Worm (Caenorhabditis elegans): Measurements from ENCODE around the gene nep-6.
A peak's percentile ranks its signal among the peaks of the same experiment; 100 is the strongest.

The nep-6 gene

ce11 chrII:3439842-3440640 lies 23.4 kb downstream of the nep-6 start:
- TF ChIP-seq ceh-100 (GFP tag; IDR thresholded peaks at IDR 0.05) (no peak), snpc-1.1 (tag; optimal IDR thresholded peaks at IDR 0.05; ENCODE audit: insufficient read depth) (peak; percentile 29), hrde-1 (tag; optimal IDR thresholded peaks at IDR 0.05; ENCODE audit: borderline replicate concordance) (no peak), snpc-4 (GFP tag; optimal IDR thresholded peaks at IDR 0.05) (no peak), snpc-4 (tag; optimal IDR thresholded peaks at IDR 0.05) (peak in 2 of 4 experiments; percentile 36 to 78), hsf-1 (GFP tag; IDR thresholded peaks at IDR 0.05) (no peak), rcor-1 (GFP tag; IDR thresholded peaks at IDR 0.05) (no peak), sea-2 (GFP tag; IDR thresholded peaks at IDR 0.05) (no peak), akir-1 (GFP tag; optimal IDR thresholded peaks at IDR 0.05) (no peak)

- no peak for TF ChIP-seq B0261.1 (tag; optimal IDR thresholded peaks at IDR 0.05)
- no peak for TF ChIP-seq lir-1 (GFP tag; conservative IDR thresholded peaks at IDR 0.05)
- no peak for TF ChIP-seq zfh-2 (GFP tag; conservative IDR thresholded peaks at IDR 0.05)
- no peak for TF ChIP-seq dox-1 (GFP tag; IDR thresholded peaks at IDR 0.05)
- no peak for TF ChIP-seq dpl-1 (GFP tag; optimal IDR thresholded peaks at IDR 0.05)
- no peak for TF ChIP-seq Y56A3A.18 (GFP tag; IDR thresholded peaks at IDR 0.05)
- TF ChIP-seq rec-8 (tag; optimal IDR thresholded peaks at IDR 0.05): no peak
- TF ChIP-seq nhr-90 (tag; optimal IDR thresholded peaks at IDR 0.05): no peak
- TF ChIP-seq him-1 (tag; optimal IDR thresholded peaks at IDR 0.05): no peak
- no peak for TF ChIP-seq snpc-1.1 (tag; optimal IDR thresholded peaks at IDR 0.05; ENCODE audit: insufficient read depth)
- TF ChIP-seq F33H1.4 (GFP tag; IDR thresholded peaks at IDR 0.05): no peak
- TF ChIP-seq hlh-12 (tag; optimal IDR thresholded peaks at IDR 0.05): no peak
- no peak for TF ChIP-seq ztf-25 (GFP tag; IDR thresholded peaks at IDR 0.05)
- TF ChIP-seq fkh-3 (tag; optimal IDR thresholded peaks at IDR 0.05): no peak
- TF ChIP-seq repo-1 (tag; optimal IDR thresholded peaks at IDR 0.05): no peak
- TF ChIP-seq K11D2.4 (GFP tag; IDR thresholded peaks at IDR 0.05): no peak
These were observed 24.0 kb downstream of the nep-6 start, which contains the start of gene C16C8.17 for ce11 chrII:3440641-3440926. C16C8.17 (plus strand) TSS chrII:3440827.

ce11 chrII:3441377-3441776 lies 24.7 kb downstream of the nep-6 start, which contains the start of gene C16C8.27:
C16C8.27 (plus strand) TSS chrII:3441677.
- no peak for TF ChIP-seq F33H1.4 (GFP tag; IDR thresholded peaks at IDR 0.05)
- TF ChIP-seq hmg-20 (GFP tag; IDR thresholded peaks at IDR 0.05): no peak
- TF ChIP-seq F57C9.4 (tag; optimal IDR thresholded peaks at IDR 0.05): no peak
- no peak for TF ChIP-seq nhr-27 (tag; optimal IDR thresholded peaks at IDR 0.05)
- TF ChIP-seq F39B2.1 (GFP tag; IDR thresholded peaks at IDR 0.05): no peak
- TF ChIP-seq athp-1 (tag; optimal IDR thresholded peaks at IDR 0.05): no peak
- TF ChIP-seq lsl-1 (GFP tag; optimal IDR thresholded peaks at IDR 0.05): no peak
- no peak for TF ChIP-seq B0261.1 (tag; optimal IDR thresholded peaks at IDR 0.05)
- TF ChIP-seq ekl-4 (GFP tag; IDR thresholded peaks at IDR 0.05): no peak
- TF ChIP-seq ccch-3 (GFP tag; optimal IDR thresholded peaks at IDR 0.05): no peak

- TF ChIP-seq attf-3 (GFP tag; conservative IDR thresholded peaks at IDR 0.05): no peak
- no peak for TF ChIP-seq F22D6.2 (tag; optimal IDR thresholded peaks at IDR 0.05)
- TF ChIP-seq C06A6.2 (GFP tag; conservative IDR thresholded peaks at IDR 0.05): no peak
- no peak for TF ChIP-seq hlh-12 (tag; optimal IDR thresholded peaks at IDR 0.05)
- no peak for TF ChIP-seq B0261.1 (tag; optimal IDR thresholded peaks at IDR 0.05)
- no peak for TF ChIP-seq tlf-1 (GFP tag; optimal IDR thresholded peaks at IDR 0.05)
- TF ChIP-seq chd-7 (tag; optimal IDR thresholded peaks at IDR 0.05): no peak
- TF ChIP-seq hmg-1.2 (GFP tag; IDR thresholded peaks at IDR 0.05): no peak
- TF ChIP-seq D2030.7 (GFP tag; IDR thresholded peaks at IDR 0.05): no peak
- no peak for TF ChIP-seq fkh-3 (tag; optimal IDR thresholded peaks at IDR 0.05)
- TF ChIP-seq ztf-3 (GFP tag; optimal IDR thresholded peaks at IDR 0.05): no peak
- TF ChIP-seq unc-62 (GFP tag; optimal IDR thresholded peaks at IDR 0.05): no peak
- TF ChIP-seq lin-35 (GFP tag; optimal IDR thresholded peaks at IDR 0.05): no peak
- TF ChIP-seq tbx-9 (tag; optimal IDR thresholded peaks at IDR 0.05; ENCODE audit: borderline replicate concordance): no peak
- no peak for TF ChIP-seq attf-5 (GFP tag; optimal IDR thresholded peaks at IDR 0.05)
- no peak for TF ChIP-seq sea-2 (GFP tag; IDR thresholded peaks at IDR 0.05)
These were observed 26.5 kb downstream of the nep-6 start, which contains the start of gene C16C8.22 for ce11 chrII:3443154-3443553. C16C8.22 (minus strand) TSS chrII:3443254.

Measured in whole organism, young adult.